Worm (Caenorhabditis elegans) whole organism, L2 larva: ENCODE results near the gene C13B4.1.

ENCODE experiments used
- ama-1 ChIP-seq: fragments of 150-350 bp; optimal IDR thresholded peaks from 2 replicates; lab custom pipeline; 2018; ENCODE audit warnings: inconsistent platforms
- crh-2 ChIP-seq: sonication (generic microtip); optimal IDR thresholded peaks from 2 replicates; lab custom pipeline; 2017; ENCODE audit warnings: missing biosample characterization, missing genetic modification characterization
- lin-13 ChIP-seq: fragments of 150-350 bp; optimal IDR thresholded peaks from 2 replicates; lab custom pipeline; 2014; ENCODE audit warnings: missing biosample characterization, missing genetic modification reagents, missing genetic modification characterization
- mbf-1 ChIP-seq: sonication (generic microtip); optimal IDR thresholded peaks from 2 replicates; lab custom pipeline; 2017; ENCODE audit warnings: missing biosample characterization, missing genetic modification characterization
- nhr-25 ChIP-seq: fragments of 150-350 bp; sonication (generic microtip); optimal IDR thresholded peaks from 3 replicates; lab custom pipeline; 2014; ENCODE audit warnings: missing biosample characterization, missing genetic modification characterization
- sem-4 ChIP-seq: fragments of 150-350 bp; optimal IDR thresholded peaks from 2 replicates; lab custom pipeline; 2014; ENCODE audit warnings: missing biosample characterization, missing genetic modification reagents, missing genetic modification characterization
- skn-1 ChIP-seq: sonication (generic microtip); optimal IDR thresholded peaks from 2 replicates; lab custom pipeline; 2017; ENCODE audit warnings: missing biosample characterization, missing genetic modification characterization
- unc-39 ChIP-seq: fragments of 150-350 bp; optimal IDR thresholded peaks from 2 replicates; lab custom pipeline; 2014; ENCODE audit warnings: missing biosample characterization, missing genetic modification characterization
- zag-1 ChIP-seq: fragments of 150-350 bp; optimal IDR thresholded peaks from 2 replicates; lab custom pipeline; 2014; ENCODE audit warnings: missing biosample characterization, missing genetic modification characterization

DNA sequence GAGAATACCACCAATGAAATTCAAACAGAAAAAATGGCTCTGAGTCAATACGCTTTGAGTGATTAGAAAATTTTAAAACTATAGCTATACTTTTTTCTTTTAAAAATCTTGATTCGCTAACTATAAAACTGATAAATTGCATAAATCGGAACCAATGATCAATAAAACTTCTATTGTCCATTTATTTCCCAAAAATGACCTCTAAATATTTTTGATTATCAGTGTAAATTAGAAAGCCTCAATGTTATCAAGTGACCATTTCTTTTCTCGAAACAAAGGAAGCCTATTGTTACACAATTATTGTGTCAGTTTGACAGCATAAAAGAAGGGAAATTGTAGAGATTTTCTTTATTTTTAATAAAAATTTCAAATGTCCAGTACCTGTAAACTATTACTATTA lies 20.7 kb upstream of the C13B4.1 start, which contains the start of gene K10H10.4:
- TF ChIP-seq crh-2 = no peak
- TF ChIP-seq zag-1 = no peak
- no peak for TF ChIP-seq nhr-25
- no peak for TF ChIP-seq skn-1 (tag; lab: Kevin White, UChicago)
- TF ChIP-seq lin-13 (GFP tag; lab: Kevin White, UChicago) = no peak
- no peak for TF ChIP-seq mbf-1 (tag; lab: Kevin White, UChicago)
- TF ChIP-seq unc-39 (tag; lab: Kevin White, UChicago) = no peak
- TF ChIP-seq ama-1 (lab: Kevin White, UChicago) = no peak
- TF ChIP-seq sem-4 = no peak
